Worm (Caenorhabditis elegans) whole organism, L3 larva: ENCODE data around the gene ttr-5.

ENCODE experiments used
- ama-1 ChIP-seq: fragments of 150-350 bp; optimal IDR thresholded peaks from 2 replicates; lab custom pipeline; 2018
- ceh-82 ChIP-seq: fragments of 150-350 bp; optimal IDR thresholded peaks from 2 replicates; lab custom pipeline; 2014; ENCODE audit warnings: missing biosample characterization, missing genetic modification characterization
- nhr-12 ChIP-seq: fragments of 150-350 bp; optimal IDR thresholded peaks from 2 replicates; lab custom pipeline; 2014; ENCODE audit warnings: missing biosample characterization, missing genetic modification characterization
- nhr-67 ChIP-seq: fragments of 150-350 bp; optimal IDR thresholded peaks from 2 replicates; lab custom pipeline; 2014; ENCODE audit warnings: missing biosample characterization, missing genetic modification characterization
- snpc-4 ChIP-seq: fragments of 150-350 bp; optimal IDR thresholded peaks from 2 replicates; lab custom pipeline; 2014; ENCODE audit warnings: missing biosample characterization, missing genetic modification characterization
- ztf-11 ChIP-seq: fragments of 150-350 bp; optimal IDR thresholded peaks from 2 replicates; lab custom pipeline; 2014; ENCODE audit warnings: missing biosample characterization, missing genetic modification characterization

DNA sequence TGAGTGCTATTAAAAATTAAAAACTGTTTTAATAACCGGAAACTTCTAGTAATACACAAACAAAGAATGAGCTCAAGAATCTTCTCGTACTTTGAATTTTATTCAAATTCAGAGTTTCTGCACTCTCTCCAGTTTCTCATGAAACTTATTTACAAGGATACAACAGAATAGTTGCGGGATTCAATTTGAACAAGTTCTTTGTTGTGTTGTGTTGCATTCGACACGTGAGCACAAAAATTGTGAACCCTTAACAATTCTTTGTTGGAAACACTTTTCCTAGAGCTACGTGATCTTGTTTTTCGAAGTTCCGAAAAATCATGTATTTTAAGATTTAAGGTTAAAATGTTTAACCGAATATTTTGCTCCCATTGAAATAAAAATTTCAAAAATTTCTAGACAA, 43.7 kb downstream of the ttr-5 start:
- TF ChIP-seq nhr-12, result no peak
- no peak for TF ChIP-seq ztf-11 (tag; lab: Kevin White, UChicago)
- no peak for TF ChIP-seq ceh-82
- TF ChIP-seq nhr-67 (tag; lab: Kevin White, UChicago), result no peak
- TF ChIP-seq snpc-4 (tag; lab: Kevin White, UChicago), result no peak
- no peak for TF ChIP-seq ama-1 (lab: Kevin White, UChicago)
